Worm (Caenorhabditis elegans): ENCODE data around the gene F44A2.5.

- no peak for TF ChIP-seq ztf-11 (tag; optimal IDR thresholded peaks at IDR 0.05)
- TF ChIP-seq lin-39 (tag; optimal IDR thresholded peaks at IDR 0.05), result no peak
- TF ChIP-seq fkh-10 (GFP tag; optimal IDR thresholded peaks at IDR 0.05), result no peak
- TF ChIP-seq nhr-12 (tag; optimal IDR thresholded peaks at IDR 0.05), result no peak
- no peak for TF ChIP-seq zag-1 (tag; optimal IDR thresholded peaks at IDR 0.05)
- TF ChIP-seq elt-3 (tag; optimal IDR thresholded peaks at IDR 0.05), result no peak
Observed at ce11 chrV:9326903-9327302, 29.5 kb downstream of the F44A2.5 start.
